Worm (Caenorhabditis elegans) whole organism, mixed stage, embryonic: Measurements from ENCODE around the gene K12H6.5.

Source experiments
- mab-5 ChIP-seq: fragments of 150-350 bp; optimal IDR thresholded peaks from 2 replicates; lab custom pipeline; 2014; ENCODE audit warnings: missing biosample characterization, missing genetic modification characterization
- nhr-76 ChIP-seq: sonication (generic microtip); optimal IDR thresholded peaks from 2 replicates; lab custom pipeline; 2017; ENCODE audit warnings: missing biosample characterization, missing genetic modification characterization
- ztf-11 ChIP-seq: fragments of 150-350 bp; optimal IDR thresholded peaks from 2 replicates; lab custom pipeline; 2014; ENCODE audit warnings: missing biosample characterization, missing genetic modification characterization

DNA sequence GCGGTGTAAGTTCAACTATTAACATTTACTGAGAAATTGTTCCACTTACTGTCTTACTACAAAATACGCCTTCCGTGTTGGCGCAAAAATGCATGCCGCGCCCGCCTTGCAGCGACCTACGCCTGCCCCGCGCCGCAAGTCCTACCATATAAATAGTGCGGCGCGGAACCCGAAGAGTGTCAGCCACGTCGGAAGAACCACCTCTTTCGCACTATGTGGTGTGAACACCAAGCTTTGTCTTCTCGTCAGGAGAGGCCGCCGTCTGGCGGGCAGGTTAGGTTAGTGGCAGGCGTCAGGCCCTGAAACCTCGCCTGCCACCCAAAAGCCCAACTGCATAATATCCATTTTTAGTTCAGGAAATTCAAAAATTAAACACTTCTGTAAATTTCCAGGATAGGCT lies 39.4 kb upstream of the K12H6.5 start:
- no peak for TF ChIP-seq nhr-76 (tag; lab: Kevin White, UChicago)
- TF ChIP-seq ztf-11 (tag; lab: Kevin White, UChicago), result no peak
- TF ChIP-seq mab-5 (tag; lab: Kevin White, UChicago), result no peak
